Fruit fly (Drosophila melanogaster) whole organism: ENCODE measurements around the gene CG9372.

Experiments
- Dll ChIP-seq: fragments of >200 bp; optimal IDR thresholded peaks from 2 replicates; lab custom pipeline; 2017
- pan ChIP-seq: fragments of >200 bp; optimal IDR thresholded peaks from 2 replicates; lab custom pipeline; 2017
- psq ChIP-seq: fragments of >200 bp; optimal IDR thresholded peaks from 2 replicates; lab custom pipeline; 2017
- usp ChIP-seq: fragments of >200 bp; optimal IDR thresholded peaks from 2 replicates; lab custom pipeline; 2017; ENCODE audit warnings: missing biosample characterization, missing genetic modification characterization, mixed read lengths

DNA sequence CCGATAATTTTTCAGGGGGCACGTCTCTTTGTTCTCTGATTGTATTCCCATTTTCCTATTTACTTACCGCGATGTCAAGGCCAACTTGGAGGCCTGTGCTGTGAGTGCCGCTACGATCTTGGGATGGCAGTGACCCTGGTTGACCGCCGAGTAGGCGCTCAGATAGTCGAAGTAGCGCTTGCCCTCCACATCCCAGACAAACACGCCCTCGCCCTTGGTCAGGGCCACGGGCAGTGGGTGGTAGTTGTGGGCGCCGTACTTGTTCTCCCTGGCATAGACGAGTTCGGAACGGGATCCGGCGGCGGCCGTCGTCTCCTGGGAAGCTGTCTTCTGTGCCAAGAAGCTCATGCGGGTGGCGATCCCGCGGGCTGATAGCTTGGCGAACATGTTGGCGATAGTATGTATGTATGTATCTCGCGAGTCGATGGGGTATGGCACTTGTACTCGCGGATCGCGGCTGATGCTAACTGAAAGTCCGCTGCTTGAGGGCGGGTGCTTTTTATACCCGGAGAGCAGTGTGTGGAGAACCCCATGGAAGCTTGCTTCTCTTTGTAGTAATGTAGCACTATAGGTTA is 43.5 kb downstream of the CG9372 start, which contains the start of gene Oat:
- no peak for TF ChIP-seq Dll (lab: Kevin White, UChicago)
- TF ChIP-seq psq (lab: Kevin White, UChicago), result no peak
- no peak for TF ChIP-seq pan (lab: Kevin White, UChicago)
- no peak for TF ChIP-seq usp
